Fruit fly (Drosophila melanogaster) whole organism, embryonic: ENCODE data around the gene Tep4.

Experiments
- Blimp-1 ChIP-seq: fragments of 200-800 bp; sonication (Bioruptor generic); optimal IDR thresholded peaks from 3 replicates; lab custom pipeline; 2018; ENCODE audit warnings: missing biosample characterization, missing genetic modification characterization, mild to moderate bottlenecking, moderate library complexity, missing genetic modification reagents
- CG10366 ChIP-seq: fragments of 200-800 bp; sonication (Bioruptor generic); IDR thresholded peaks from 2 replicates; pipeline ENCODE4 v1.3.6; 2022; ENCODE audit warnings: missing biosample characterization, missing genetic modification characterization
- CG11504 ChIP-seq: fragments of 200-800 bp; sonication (Bioruptor generic); optimal IDR thresholded peaks from 3 replicates; lab custom pipeline; 2019; ENCODE audit warnings: missing biosample characterization, mild to moderate bottlenecking, missing genetic modification characterization, moderate library complexity
- CG12391 ChIP-seq: fragments of 200-800 bp; sonication (Bioruptor generic); optimal IDR thresholded peaks from 3 replicates; lab custom pipeline; 2018; ENCODE audit warnings: missing biosample characterization, mild to moderate bottlenecking, missing genetic modification characterization, moderate library complexity
- CG13287 ChIP-seq: fragments of 200-800 bp; sonication (Bioruptor generic); IDR thresholded peaks from 2 replicates; pipeline ENCODE4 v1.3.6; 2022; ENCODE audit warnings: missing biosample characterization, missing genetic modification characterization; ENCODE audit not compliant: partially characterized antibody
- CG13424 ChIP-seq: fragments of 200-800 bp; sonication (Bioruptor generic); optimal IDR thresholded peaks from 2 replicates; lab custom pipeline; 2019; ENCODE audit warnings: missing biosample characterization, mild to moderate bottlenecking, missing genetic modification characterization, moderate library complexity
- CG14050 ChIP-seq: fragments of 200-800 bp; sonication (Bioruptor generic); IDR thresholded peaks from 3 replicates; pipeline ENCODE4 v1.3.6; 2022; ENCODE audit warnings: missing biosample characterization, missing genetic modification characterization
- CG14860 ChIP-seq: fragments of 200-800 bp; sonication (Bioruptor generic); IDR thresholded peaks from 3 replicates; pipeline ENCODE4 v1.3.6; 2022; ENCODE audit warnings: missing biosample characterization, missing genetic modification characterization; ENCODE audit not compliant: partially characterized antibody
- CG15696 ChIP-seq: fragments of 200-800 bp; sonication (Bioruptor generic); optimal IDR thresholded peaks from 2 replicates; lab custom pipeline; 2019; ENCODE audit warnings: missing biosample characterization, mild to moderate bottlenecking, missing genetic modification characterization, moderate library complexity
- CG1602 ChIP-seq: fragments of 200-800 bp; sonication (Bioruptor generic); optimal IDR thresholded peaks from 3 replicates; lab custom pipeline; 2016; ENCODE audit warnings: missing biosample characterization, missing genetic modification characterization
- CG16779 ChIP-seq: fragments of 200-800 bp; sonication (Bioruptor generic); IDR thresholded peaks from 2 replicates; pipeline ENCODE4 v1.3.6; 2022; ENCODE audit warnings: missing biosample characterization, missing genetic modification characterization
- CG16863 ChIP-seq: fragments of 200-800 bp; sonication (Bioruptor generic); optimal IDR thresholded peaks from 3 replicates; lab custom pipeline; 2016; ENCODE audit warnings: missing biosample characterization, missing genetic modification characterization
- CG17359 ChIP-seq: fragments of 200-800 bp; sonication (Bioruptor generic); optimal IDR thresholded peaks from 3 replicates; lab custom pipeline; 2018; ENCODE audit warnings: missing biosample characterization, mild to moderate bottlenecking, missing genetic modification characterization, moderate library complexity
- CG17385 ChIP-seq: fragments of 200-800 bp; sonication (Bioruptor generic); optimal IDR thresholded peaks from 3 replicates; lab custom pipeline; 2018; ENCODE audit warnings: missing biosample characterization, mild to moderate bottlenecking, missing genetic modification characterization
- CG18619 ChIP-seq: fragments of 200-800 bp; sonication (Bioruptor generic); optimal IDR thresholded peaks from 3 replicates; lab custom pipeline; 2017; ENCODE audit warnings: missing biosample characterization, mild to moderate bottlenecking, missing genetic modification characterization
- CG2875 ChIP-seq: fragments of 200-800 bp; sonication (Bioruptor generic); optimal IDR thresholded peaks from 2 replicates; lab custom pipeline; 2017; ENCODE audit warnings: missing biosample characterization, mild to moderate bottlenecking, missing genetic modification characterization, missing genetic modification reagents
- CG32772 ChIP-seq: fragments of 200-800 bp; sonication (Bioruptor generic); IDR thresholded peaks from 2 replicates; pipeline ENCODE4 v1.3.6; 2022; ENCODE audit warnings: missing biosample characterization, missing genetic modification characterization
- CG4617 ChIP-seq: fragments of 200-800 bp; sonication (Bioruptor generic); optimal IDR thresholded peaks from 3 replicates; lab custom pipeline; 2016; ENCODE audit warnings: missing biosample characterization, missing genetic modification characterization, borderline replicate concordance
- CG7357 ChIP-seq: fragments of 200-800 bp; sonication (Bioruptor generic); IDR thresholded peaks from 3 replicates; pipeline ENCODE4 v1.3.6; 2022; ENCODE audit warnings: missing biosample characterization, missing genetic modification characterization
- CG7839 ChIP-seq: fragments of 200-800 bp; sonication (Bioruptor generic); optimal IDR thresholded peaks from 3 replicates; lab custom pipeline; 2018; ENCODE audit warnings: missing biosample characterization, mild to moderate bottlenecking, missing genetic modification characterization, moderate library complexity
- CG8388 ChIP-seq: fragments of 200-800 bp; sonication (Bioruptor generic); optimal IDR thresholded peaks from 2 replicates; lab custom pipeline; 2019; ENCODE audit warnings: missing biosample characterization, mild to moderate bottlenecking, missing genetic modification characterization, moderate library complexity
- CG8944 ChIP-seq: fragments of 200-800 bp; sonication (Bioruptor generic); optimal IDR thresholded peaks from 3 replicates; lab custom pipeline; 2016; ENCODE audit warnings: missing biosample characterization, missing genetic modification characterization
- CG9797 ChIP-seq: fragments of 200-800 bp; sonication (Bioruptor generic); optimal IDR thresholded peaks from 3 replicates; lab custom pipeline; 2018; ENCODE audit warnings: missing biosample characterization, mild to moderate bottlenecking, missing genetic modification characterization
- CG9817 ChIP-seq: fragments of 200-800 bp; sonication (Bioruptor generic); optimal IDR thresholded peaks from 2 replicates; lab custom pipeline; 2018; ENCODE audit warnings: missing biosample characterization, mild to moderate bottlenecking, missing genetic modification characterization, moderate library complexity
- Gug ChIP-seq: fragments of 200-800 bp; sonication (Bioruptor generic); IDR thresholded peaks from 4 replicates; pipeline ENCODE4 v1.3.6; 2022; ENCODE audit warnings: missing biosample characterization, missing genetic modification characterization
- HHEX ChIP-seq: fragments of 200-800 bp; sonication (Bioruptor generic); optimal IDR thresholded peaks from 3 replicates; lab custom pipeline; 2017; ENCODE audit warnings: missing biosample characterization, mild to moderate bottlenecking, missing genetic modification characterization, missing genetic modification reagents
- Hmr ChIP-seq: fragments of 200-800 bp; sonication (Bioruptor generic); optimal IDR thresholded peaks from 3 replicates; lab custom pipeline; 2017; ENCODE audit warnings: mild to moderate bottlenecking, missing biosample characterization, missing genetic modification reagents, missing genetic modification characterization
- NC2α ChIP-seq: fragments of 200-800 bp; sonication (Bioruptor generic); optimal IDR thresholded peaks from 2 replicates; lab custom pipeline; 2016; ENCODE audit warnings: missing biosample characterization, missing genetic modification characterization
- Ptx1 ChIP-seq: fragments of 200-800 bp; sonication (Bioruptor generic); IDR thresholded peaks from 2 replicates; pipeline ENCODE4 v1.3.6; 2022; ENCODE audit warnings: missing biosample characterization, missing genetic modification characterization
- Rfx ChIP-seq: fragments of 200-800 bp; sonication (Bioruptor generic); IDR thresholded peaks from 2 replicates; pipeline ENCODE4 v1.3.6; 2022; ENCODE audit warnings: missing biosample characterization, missing genetic modification characterization
- Sox102F ChIP-seq: fragments of 200-800 bp; sonication (Bioruptor generic); optimal IDR thresholded peaks from 2 replicates; lab custom pipeline; 2018; ENCODE audit warnings: missing biosample characterization, mild to moderate bottlenecking, missing genetic modification characterization, moderate library complexity
- bcd ChIP-seq: fragments of 200-800 bp; sonication (Bioruptor generic); optimal IDR thresholded peaks from 2 replicates; lab custom pipeline; 2017; ENCODE audit warnings: missing biosample characterization, mild to moderate bottlenecking, missing genetic modification characterization
- bsh ChIP-seq, 2 experiments: fragments of 200-800 bp; sonication (Bioruptor generic); optimal IDR thresholded peaks; 2 replicates each; lab custom pipeline; 2017 to 2018; ENCODE audit warnings: mild to moderate bottlenecking in 2 of 2, missing biosample characterization in 2 of 2, missing genetic modification characterization in 2 of 2, moderate library complexity in 1 of 2
- cwo ChIP-seq: fragments of 200-800 bp; sonication (Bioruptor generic); optimal IDR thresholded peaks from 3 replicates; lab custom pipeline; 2017; ENCODE audit warnings: missing biosample characterization, missing genetic modification characterization, mild to moderate bottlenecking, moderate library complexity, missing genetic modification reagents
- gsb-n ChIP-seq: fragments of 200-800 bp; sonication (Bioruptor generic); optimal IDR thresholded peaks from 3 replicates; lab custom pipeline; 2018; ENCODE audit warnings: missing biosample characterization, mild to moderate bottlenecking, missing genetic modification characterization
- lab ChIP-seq: fragments of 200-800 bp; sonication (Bioruptor generic); optimal IDR thresholded peaks from 3 replicates; lab custom pipeline; 2017; ENCODE audit warnings: missing biosample characterization, missing genetic modification characterization, mild to moderate bottlenecking, moderate library complexity, missing genetic modification reagents
- lov ChIP-seq, 2 experiments: fragments of 200-800 bp in 1 of 2; fragments of >200 bp in 1 of 2; sonication (Bioruptor generic) in 1 of 2; IDR thresholded peaks in 1 of 2; optimal IDR thresholded peaks in 1 of 2; 2 replicates in 1 of 2; 3 replicates in 1 of 2; pipeline versions ENCODE4 v1.3.6 to Lab custom; 2017 to 2022; ENCODE audit warnings: missing biosample characterization in 1 of 2, missing genetic modification characterization in 1 of 2
- mam ChIP-seq: fragments of 200-800 bp; sonication (Bioruptor generic); optimal IDR thresholded peaks from 3 replicates; lab custom pipeline; 2016; ENCODE audit warnings: missing biosample characterization, missing genetic modification characterization
- nmo ChIP-seq: fragments of 200-800 bp; sonication (Bioruptor generic); optimal IDR thresholded peaks from 2 replicates; lab custom pipeline; 2018; ENCODE audit warnings: missing biosample characterization, mild to moderate bottlenecking, missing genetic modification characterization, moderate library complexity
- phol ChIP-seq: fragments of 200-800 bp; sonication (Bioruptor generic); optimal IDR thresholded peaks from 3 replicates; lab custom pipeline; 2018; ENCODE audit warnings: missing biosample characterization, mild to moderate bottlenecking, missing genetic modification characterization, moderate library complexity
- sisA ChIP-seq: fragments of 200-800 bp; sonication (Bioruptor generic); IDR thresholded peaks from 2 replicates; pipeline ENCODE4 v1.3.6; 2022; ENCODE audit warnings: missing biosample characterization, missing genetic modification characterization
- ssp ChIP-seq: fragments of 200-800 bp; sonication (Bioruptor generic); IDR thresholded peaks from 2 replicates; pipeline ENCODE4 v1.3.6; 2022; ENCODE audit warnings: missing biosample characterization, missing genetic modification characterization
- sug ChIP-seq: fragments of 200-800 bp; optimal IDR thresholded peaks from 2 replicates; lab custom pipeline; 2019; ENCODE audit warnings: missing biosample characterization, mild to moderate bottlenecking, missing genetic modification characterization, moderate library complexity
- tll ChIP-seq, 2 experiments: fragments of 200-800 bp in 1 of 2; fragments of >200 bp in 1 of 2; sonication (Bioruptor generic) in 1 of 2; optimal IDR thresholded peaks; 2 replicates each; lab custom pipeline; 2017 to 2019; ENCODE audit warnings: missing biosample characterization in 2 of 2, missing genetic modification characterization in 2 of 2, mild to moderate bottlenecking in 1 of 2, moderate library complexity in 1 of 2
- vnd ChIP-seq: fragments of 200-800 bp; sonication (Bioruptor generic); IDR thresholded peaks from 3 replicates; pipeline ENCODE4 v1.3.6; 2022; ENCODE audit warnings: missing biosample characterization, missing genetic modification characterization; ENCODE audit not compliant: partially characterized antibody
- zen ChIP-seq: fragments of 200-800 bp; sonication (Bioruptor generic); optimal IDR thresholded peaks from 3 replicates; lab custom pipeline; 2018; ENCODE audit warnings: missing biosample characterization, mild to moderate bottlenecking, missing genetic modification characterization, moderate library complexity

Gene Tep4

DNA sequence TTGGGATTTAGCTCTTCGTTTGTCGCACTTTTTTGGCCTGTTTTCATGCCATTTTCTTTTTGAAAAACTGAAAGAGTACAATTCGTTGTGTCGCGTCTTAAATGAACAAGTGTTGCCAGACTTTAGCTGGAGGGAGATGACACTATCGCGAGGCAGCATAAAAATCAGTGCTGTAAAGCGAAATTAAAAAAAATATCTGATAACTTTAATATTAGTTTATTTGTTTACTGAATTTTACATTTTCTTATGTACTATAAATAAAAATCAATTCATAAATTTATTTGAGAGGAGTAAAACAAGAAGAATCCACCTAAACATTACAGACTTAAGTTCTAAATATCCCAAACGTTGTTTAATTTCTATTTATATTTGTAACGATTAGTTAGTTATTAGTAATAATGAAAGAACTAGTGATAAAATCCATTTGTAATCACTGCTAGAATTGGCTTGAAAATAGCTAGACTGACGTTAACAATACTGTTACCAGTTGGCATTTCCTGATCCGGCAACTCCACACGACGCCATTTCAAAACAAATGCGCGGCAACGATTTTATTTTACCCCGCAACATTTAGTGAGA, 29.0 kb downstream of the Tep4 start, which contains the start of the genes spi and msb1l (continued):
- TF ChIP-seq Rfx (peak; percentile 64), sisA (GFP tag; lab: Robert Waterston, UW) (peak; percentile 49; the same call in 1 of the 2 replicates), NC2α (GFP tag; lab: Kevin White, UChicago) (no peak), lov (optimal IDR thresholded peaks at IDR 0.05; lab: Kevin White, UChicago) (no peak), lov (GFP tag; IDR thresholded peaks at IDR 0.05; lab: Robert Waterston, UW) (0 out of 3 replicates have a peak, but pooled peaks have one; percentile 37), Gug (0 out of 4 replicates have a peak, but pooled peaks have one; percentile 4), mam (GFP tag; lab: Kevin White, UChicago) (peak; percentile 35), sug (tag; lab: Kevin White, UChicago) (peak; percentile 62), Blimp-1 (GFP tag; lab: Kevin White, UChicago) (peak; percentile 22), CG12391 (tag; lab: Kevin White, UChicago) (peak; percentile 81), gsb-n (tag; lab: Kevin White, UChicago) (peak; percentile 32), CG17359 (tag; lab: Kevin White, UChicago) (peak; percentile 7), CG14860 (GFP tag; lab: Robert Waterston, UW) (0 out of 3 replicates have a peak, but pooled peaks have one; percentile 23), CG10366 (GFP tag; lab: Robert Waterston, UW) (peak; percentile 19; the same call in 1 of the 2 replicates), CG17385 (GFP tag; lab: Kevin White, UChicago) (peak; percentile 29), CG16779 (GFP tag; lab: Robert Waterston, UW) (no peak), Ptx1 (peak; percentile 74), CG7357 (GFP tag; lab: Robert Waterston, UW) (peak; percentile 15; the same call in 1 of the 3 replicates), phol (tag; lab: Kevin White, UChicago) (peak; percentile 95), vnd (peak; percentile 45; the same call in 1 of the 3 replicates), CG14050 (GFP tag; lab: Robert Waterston, UW) (no peak), nmo (GFP tag; lab: Kevin White, UChicago) (peak; percentile 82), CG11504 (tag; lab: Kevin White, UChicago) (peak; percentile 75), HHEX (peak; percentile 4), lab (GFP tag; lab: Kevin White, UChicago) (peak; percentile 55), zen (tag; lab: Kevin White, UChicago) (peak; percentile 47), CG1602 (GFP tag; lab: Kevin White, UChicago) (peak; percentile 63), CG9797 (GFP tag; lab: Kevin White, UChicago) (peak; percentile 33), Sox102F (GFP tag; lab: Kevin White, UChicago) (peak; percentile 50), CG7839 (tag; lab: Kevin White, UChicago) (peak; percentile 62), CG32772 (GFP tag; lab: Robert Waterston, UW) (peak; percentile 52), CG4617 (peak; percentile 0), cwo (GFP tag; lab: Kevin White, UChicago) (peak; percentile 25), CG13424 (tag; lab: Kevin White, UChicago) (peak; percentile 66), CG8388 (GFP tag; lab: Kevin White, UChicago) (peak; percentile 8), CG8944 (no peak), tll (GFP tag; optimal IDR thresholded peaks at IDR 0.05; lab: Kevin White, UChicago) (peak in 1 of 2 experiments; percentile 8), CG15696 (tag; lab: Kevin White, UChicago) (peak; percentile 62), ssp (GFP tag; lab: Robert Waterston, UW) (0 out of 2 replicates have a peak, but pooled peaks have one; percentile 36), CG16863 (GFP tag; lab: Kevin White, UChicago) (no peak), Hmr (GFP tag; lab: Kevin White, UChicago) (peak; percentile 56), bsh (GFP tag; optimal IDR thresholded peaks at IDR 0.05; lab: Kevin White, UChicago) (peak in 1 of 2 experiments; percentile 15), CG2875 (GFP tag; lab: Kevin White, UChicago) (no peak), bcd (GFP tag; lab: Kevin White, UChicago) (peak; percentile 34), CG18619 (peak; percentile 52), CG9817 (tag; lab: Kevin White, UChicago) (peak; percentile 65), CG13287 (peak; percentile 57)
